Worm (Caenorhabditis elegans): Measurements from ENCODE around the gene pkc-1.
"Not testable (repeated sequence)": the region's sequence is repeated elsewhere in the genome, so short reads cannot be mapped to it uniquely, and the experiment has no call there.

DNA sequence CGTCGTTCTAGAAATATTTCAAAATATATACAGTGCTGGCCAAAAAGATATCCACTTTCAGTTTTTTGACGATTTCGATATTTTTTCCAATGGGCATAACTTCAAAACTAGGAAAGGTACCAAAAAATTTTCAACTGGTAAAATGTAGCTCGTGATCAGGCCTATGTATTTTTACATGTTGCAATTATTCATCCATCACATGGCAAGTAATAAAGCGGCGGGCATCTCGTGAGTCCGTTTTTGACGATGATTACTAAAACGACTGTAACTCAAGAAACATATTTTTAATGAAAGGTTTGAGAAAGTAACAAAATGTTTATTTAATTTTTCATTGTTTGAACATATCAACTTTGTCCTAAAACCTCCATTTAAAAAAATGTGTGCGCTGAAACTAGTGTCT, 11.9 kb downstream of the pkc-1 start, which contains the start of gene F10C2.3:
- not testable (repeated sequence) for TF ChIP-seq cnd-1, ztf-11, sptf-1, nhr-76 (tag; optimal IDR thresholded peaks at IDR 0.05)
